Worm (Caenorhabditis elegans): ENCODE results near the gene mab-9.

ce11 chrII:536775-537174 lies 21.0 kb downstream of the mab-9 start, which contains the start of gene T27A1.2:
- TF ChIP-seq W03F9.2 (tag; optimal IDR thresholded peaks at IDR 0.05) (no peak), dao-5 (tag; optimal IDR thresholded peaks at IDR 0.05) (no peak)

All from whole organism, L4/young adult.